Worm (Caenorhabditis elegans): ENCODE results near the gene sdf-9.

DNA sequence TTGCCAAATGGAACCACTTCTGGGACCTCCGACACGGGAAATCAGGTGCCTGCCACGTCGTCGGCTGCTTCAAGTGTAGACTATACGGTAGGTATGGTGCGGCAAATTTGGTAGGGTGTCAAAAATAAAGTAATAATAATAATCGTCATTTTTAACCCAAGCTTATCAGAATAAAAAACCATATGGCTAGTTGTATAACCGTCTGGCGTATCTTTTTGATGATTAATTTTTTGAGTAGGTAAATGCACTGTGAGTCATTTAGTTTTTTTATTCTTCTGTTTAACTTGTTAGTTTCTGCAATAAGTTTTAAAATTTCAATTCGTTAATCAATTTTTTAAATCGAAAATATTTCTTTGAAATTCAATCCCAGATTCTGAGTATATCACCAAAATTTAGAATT lies 42.5 kb upstream of the sdf-9 start:
- TF ChIP-seq ztf-11 (tag; optimal IDR thresholded peaks at IDR 0.05) (no peak), blmp-1 (tag; optimal IDR thresholded peaks at IDR 0.05) (no peak), mep-1 (tag; optimal IDR thresholded peaks at IDR 0.05) (no peak), lin-32 (GFP tag; optimal IDR thresholded peaks at IDR 0.05) (no peak), unc-39 (tag; optimal IDR thresholded peaks at IDR 0.05) (no peak), nhr-12 (tag; optimal IDR thresholded peaks at IDR 0.05) (no peak), unc-120 (tag; optimal IDR thresholded peaks at IDR 0.05; ENCODE audit: poor library complexity, severe bottlenecking) (no peak), nhr-76 (tag; optimal IDR thresholded peaks at IDR 0.05) (no peak), bed-3 (GFP tag; optimal IDR thresholded peaks at IDR 0.05) (no peak), zip-8 (tag; optimal IDR thresholded peaks at IDR 0.05) (no peak), mls-2 (tag; optimal IDR thresholded peaks at IDR 0.05) (no peak), pha-4 (tag; optimal IDR thresholded peaks at IDR 0.05) (no peak), elt-3 (tag; optimal IDR thresholded peaks at IDR 0.05) (no peak)

Measured in whole organism, mixed stage, embryonic.